Fruit fly (Drosophila melanogaster) whole organism, wandering third instar larva: ENCODE measurements around the gene mRpL27.

ENCODE experiments used
- Abd-B ChIP-seq: fragments of >200 bp; optimal IDR thresholded peaks from 2 replicates; lab custom pipeline; 2017; ENCODE audit warnings: missing biosample characterization, missing genetic modification characterization
- CG32264 ChIP-seq: fragments of 200-800 bp; sonication (Bioruptor generic); optimal IDR thresholded peaks from 2 replicates; lab custom pipeline; 2016; ENCODE audit warnings: missing biosample characterization, missing genetic modification characterization
- CG9705 ChIP-seq: fragments of 200-800 bp; sonication (Bioruptor generic); optimal IDR thresholded peaks from 2 replicates; lab custom pipeline; 2018; ENCODE audit warnings: missing biosample characterization, mild to moderate bottlenecking, missing genetic modification characterization
- CrebA ChIP-seq: fragments of 200-800 bp; sonication (Bioruptor generic); optimal IDR thresholded peaks from 2 replicates; lab custom pipeline; 2016; ENCODE audit warnings: missing biosample characterization, mild to moderate bottlenecking, missing genetic modification characterization, borderline replicate concordance
- Dfd ChIP-seq: fragments of >200 bp; optimal IDR thresholded peaks from 2 replicates; lab custom pipeline; 2017; ENCODE audit warnings: missing biosample characterization, missing genetic modification characterization
- Dif ChIP-seq: fragments of 200-275, 200-300 bp; sonication (Bioruptor generic); optimal IDR thresholded peaks from 2 replicates; lab custom pipeline; 2018; ENCODE audit warnings: missing biosample characterization, missing genetic modification characterization; ENCODE audit not compliant: partially characterized antibody
- GATAd ChIP-seq: sonication (Bioruptor generic); optimal IDR thresholded peaks from 2 replicates; lab custom pipeline; 2016; ENCODE audit warnings: missing biosample characterization, missing genetic modification characterization
- HLH106 ChIP-seq: fragments of 200-800 bp; optimal IDR thresholded peaks from 3 replicates; lab custom pipeline; 2019; ENCODE audit warnings: missing biosample characterization, mild to moderate bottlenecking, missing genetic modification characterization, moderate library complexity
- Hnf4 ChIP-seq: fragments of 200-800 bp; sonication (Bioruptor generic); optimal IDR thresholded peaks from 2 replicates; lab custom pipeline; 2016; ENCODE audit warnings: missing biosample characterization, mild to moderate bottlenecking, missing genetic modification characterization
- Hr78 ChIP-seq: fragments of >200 bp; optimal IDR thresholded peaks from 2 replicates; lab custom pipeline; 2017; ENCODE audit warnings: missing biosample characterization, missing genetic modification characterization
- Hr83 ChIP-seq: fragments of 200-300 bp; sonication (Bioruptor generic); optimal IDR thresholded peaks from 2 replicates; lab custom pipeline; 2016; ENCODE audit warnings: missing biosample characterization, mild to moderate bottlenecking, missing genetic modification characterization, moderate library complexity; ENCODE audit not compliant: poor library complexity, severe bottlenecking
- Jra ChIP-seq: sonication (Bioruptor generic); optimal IDR thresholded peaks from 2 replicates; lab custom pipeline; 2016; ENCODE audit warnings: missing biosample characterization, missing genetic modification characterization
- Mio ChIP-seq: sonication (Bioruptor generic); optimal IDR thresholded peaks from 2 replicates; lab custom pipeline; 2016; ENCODE audit warnings: missing biosample characterization, missing genetic modification characterization
- Myc ChIP-seq: fragments of >200 bp; optimal IDR thresholded peaks from 2 replicates; lab custom pipeline; 2017
- N ChIP-seq: fragments of >200 bp; optimal IDR thresholded peaks from 2 replicates; lab custom pipeline; 2018; ENCODE audit warnings: missing biosample characterization, missing external identifiers, missing genetic modification characterization
- OdsH ChIP-seq: fragments of 200-800 bp; sonication (Bioruptor generic); optimal IDR thresholded peaks from 2 replicates; lab custom pipeline; 2016; ENCODE audit warnings: missing biosample characterization, mild to moderate bottlenecking, missing genetic modification characterization
- Rel ChIP-seq, 2 experiments: fragments of 200-800 bp; sonication (Bioruptor generic) in 1 of 2; optimal IDR thresholded peaks; 2 replicates in 1 of 2; 3 replicates in 1 of 2; lab custom pipeline; 2016 to 2019; ENCODE audit warnings: mild to moderate bottlenecking in 2 of 2, missing biosample characterization in 2 of 2, missing genetic modification characterization in 2 of 2, moderate library complexity in 1 of 2
- Sp1 ChIP-seq: fragments of 200-800 bp; sonication (Bioruptor generic); optimal IDR thresholded peaks from 3 replicates; lab custom pipeline; 2019; ENCODE audit warnings: missing biosample characterization, mild to moderate bottlenecking, missing genetic modification characterization, moderate library complexity
- Vsx2 ChIP-seq: fragments of 200-300, 225-300 bp; sonication (Bioruptor generic); optimal IDR thresholded peaks from 2 replicates; lab custom pipeline; 2018; ENCODE audit warnings: missing biosample characterization, missing genetic modification characterization; ENCODE audit not compliant: partially characterized antibody
- br ChIP-seq: fragments of 200-800 bp; sonication (Bioruptor generic); optimal IDR thresholded peaks from 2 replicates; lab custom pipeline; 2016; ENCODE audit warnings: missing biosample characterization, missing genetic modification characterization
- brk ChIP-seq: fragments of 200-800 bp; sonication (Bioruptor generic); optimal IDR thresholded peaks from 2 replicates; lab custom pipeline; 2016; ENCODE audit warnings: missing biosample characterization, mild to moderate bottlenecking, missing genetic modification characterization
- dl ChIP-seq, 2 experiments: fragments of 175-275, 200-275 bp in 1 of 2; fragments of 200-275 bp in 1 of 2; sonication (Bioruptor generic); optimal IDR thresholded peaks; lab custom pipeline; 2018; ENCODE audit warnings: mild to moderate bottlenecking in 2 of 2, missing biosample characterization in 2 of 2, missing genetic modification characterization in 2 of 2, moderate library complexity in 2 of 2; ENCODE audit not compliant: partially characterized antibody in 2 of 2, insufficient read depth in 1 of 2
- dmrt93B ChIP-seq: fragments of 200-800 bp; sonication (Bioruptor generic); optimal IDR thresholded peaks from 2 replicates; lab custom pipeline; 2018; ENCODE audit warnings: missing biosample characterization, mild to moderate bottlenecking, missing genetic modification characterization
- dsf ChIP-seq: sonication (Bioruptor generic); optimal IDR thresholded peaks from 2 replicates; lab custom pipeline; 2016; ENCODE audit warnings: missing biosample characterization, missing genetic modification characterization, borderline replicate concordance
- ey ChIP-seq: fragments of 200-800 bp; sonication (Bioruptor generic); optimal IDR thresholded peaks from 2 replicates; lab custom pipeline; 2016; ENCODE audit warnings: missing biosample characterization, missing genetic modification characterization
- foxo ChIP-seq, 2 experiments: fragments of 200-800 bp; sonication (Bioruptor generic); optimal IDR thresholded peaks; 2 replicates in 1 of 2; 3 replicates in 1 of 2; lab custom pipeline; 2016 to 2017; ENCODE audit warnings: missing biosample characterization in 2 of 2, missing genetic modification characterization in 2 of 2
- fru ChIP-seq: fragments of 200-800 bp; sonication (Bioruptor generic); optimal IDR thresholded peaks from 3 replicates; lab custom pipeline; 2016; ENCODE audit warnings: missing biosample characterization, mild to moderate bottlenecking, missing genetic modification characterization
- h ChIP-seq: fragments of 200-800 bp; sonication (Bioruptor generic); optimal IDR thresholded peaks from 3 replicates; lab custom pipeline; 2016; ENCODE audit warnings: missing biosample characterization, mild to moderate bottlenecking, missing genetic modification characterization
- jim ChIP-seq: fragments of 175-275, 200-325 bp; sonication (Bioruptor generic); optimal IDR thresholded peaks from 2 replicates; lab custom pipeline; 2016; ENCODE audit warnings: missing biosample characterization, mild to moderate bottlenecking, missing genetic modification characterization
- lola ChIP-seq: fragments of >200 bp; optimal IDR thresholded peaks from 2 replicates; lab custom pipeline; 2017; ENCODE audit warnings: missing biosample characterization, missing genetic modification characterization
- pan ChIP-seq: fragments of >200 bp; optimal IDR thresholded peaks from 2 replicates; lab custom pipeline; 2017
- psq ChIP-seq: fragments of 200-800 bp; sonication (Bioruptor generic); optimal IDR thresholded peaks from 3 replicates; lab custom pipeline; 2017; ENCODE audit warnings: missing biosample characterization, mild to moderate bottlenecking, missing genetic modification characterization, moderate library complexity
- rgr ChIP-seq: fragments of 200-800 bp; sonication (Bioruptor generic); optimal IDR thresholded peaks from 3 replicates; lab custom pipeline; 2016; ENCODE audit warnings: missing biosample characterization, mild to moderate bottlenecking, missing genetic modification characterization
- sage ChIP-seq: fragments of 200-800 bp; sonication (Bioruptor generic); optimal IDR thresholded peaks from 2 replicates; lab custom pipeline; 2016; ENCODE audit warnings: missing biosample characterization, mild to moderate bottlenecking, missing genetic modification characterization
- sv ChIP-seq: fragments of 200-800 bp; sonication (Bioruptor generic); optimal IDR thresholded peaks from 3 replicates; lab custom pipeline; 2016; ENCODE audit warnings: missing biosample characterization, missing genetic modification characterization
- tai ChIP-seq: sonication (Bioruptor generic); optimal IDR thresholded peaks from 2 replicates; lab custom pipeline; 2016; ENCODE audit warnings: missing biosample characterization, missing genetic modification characterization
- usp ChIP-seq: fragments of >200 bp; optimal IDR thresholded peaks from 2 replicates; lab custom pipeline; 2017; ENCODE audit warnings: missing biosample characterization, missing genetic modification characterization
- woc ChIP-seq: sonication (Bioruptor generic); optimal IDR thresholded peaks from 2 replicates; lab custom pipeline; 2016; ENCODE audit warnings: missing biosample characterization, mild to moderate bottlenecking, missing genetic modification characterization

The mRpL27 gene

dm6 chr2L:4454009-4454689 lies 5.3 kb downstream of the mRpL27 start, which contains the start of the genes Secp43 and ND-B8:
Secp43 (minus strand) TSS chr2L:4454453.
ND-B8 (plus strand) TSS chr2L:4454626.
- TF ChIP-seq Myc (lab: Kevin White, UChicago) (peak; percentile 49), jim (GFP tag; lab: Kevin White, UChicago) (no peak), rgr (GFP tag; lab: Kevin White, UChicago) (peak; percentile 15)

DNA sequence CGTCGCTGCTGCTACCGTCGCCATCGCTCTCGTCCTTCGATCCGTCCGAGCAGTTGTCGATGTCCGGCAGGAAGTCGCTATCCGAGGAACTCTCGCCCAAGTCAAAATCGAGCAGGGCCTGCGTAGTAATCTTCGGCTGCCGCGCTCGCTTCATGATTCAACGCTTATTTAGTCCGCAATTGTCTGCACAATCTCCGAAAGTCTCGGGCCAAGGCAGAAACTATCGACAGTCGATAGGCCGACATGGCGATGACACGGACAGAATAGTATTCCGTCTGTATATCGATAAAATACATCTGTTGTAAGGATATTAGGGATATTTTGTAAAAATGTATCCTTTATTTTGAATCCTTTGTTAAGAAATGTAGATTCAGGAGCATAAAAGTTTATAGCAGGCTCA lies 6.6 kb downstream of the mRpL27 start, which contains the start of gene CG15439:
TSS of gene CG15439 (minus strand) at position 241 of the 400 bp plus-strand sequence.
- TF ChIP-seq dmrt93B (GFP tag; lab: Kevin White, UChicago) (no peak), fru (GFP tag; lab: Kevin White, UChicago) (no peak), jim (GFP tag; lab: Kevin White, UChicago) (no peak), Jra (GFP tag; lab: Kevin White, UChicago) (no peak), dl (GFP tag; optimal IDR thresholded peaks at IDR 0.05; lab: Kevin White, UChicago; ENCODE audit: insufficient read depth in 1 of 2, partially characterized antibody in 2 of 2) (no peak), sage (GFP tag; lab: Kevin White, UChicago) (no peak), Abd-B (GFP tag; lab: Kevin White, UChicago) (no peak), tai (GFP tag; lab: Kevin White, UChicago) (no peak), rgr (GFP tag; lab: Kevin White, UChicago) (no peak), brk (GFP tag; lab: Kevin White, UChicago) (no peak), Hr78 (GFP tag; lab: Kevin White, UChicago) (no peak), CG9705 (GFP tag; lab: Kevin White, UChicago) (no peak), Sp1 (GFP tag; lab: Kevin White, UChicago) (no peak), CG32264 (no peak), Vsx2 (GFP tag; lab: Kevin White, UChicago) (no peak), dsf (GFP tag; lab: Kevin White, UChicago) (no peak), CrebA (GFP tag; lab: Kevin White, UChicago) (no peak), Hnf4 (GFP tag; lab: Kevin White, UChicago) (no peak)

dm6 chr2L:4448582-4449016 lies 10.8 kb downstream of the mRpL27 start, which contains the start of gene MFS18:
MFS18 (minus strand) TSS chr2L:4448635.
- TF ChIP-seq Abd-B (GFP tag; lab: Kevin White, UChicago): no peak
- peak; percentile 39 for TF ChIP-seq Rel (GFP tag; optimal IDR thresholded peaks at IDR 0.05; lab: Kevin White, UChicago)
- TF ChIP-seq Rel (tag; optimal IDR thresholded peaks at IDR 0.05; lab: Kevin White, UChicago): peak; percentile 60
- TF ChIP-seq woc: peak; percentile 87
- peak; percentile 87 for TF ChIP-seq ey (GFP tag; lab: Kevin White, UChicago)
- no peak for TF ChIP-seq dl (GFP tag; optimal IDR thresholded peaks at IDR 0.05; lab: Kevin White, UChicago; ENCODE audit: insufficient read depth in 1 of 2, partially characterized antibody in 2 of 2)
- TF ChIP-seq Dfd (GFP tag; lab: Kevin White, UChicago): no peak
- no peak for TF ChIP-seq usp
- TF ChIP-seq pan (lab: Kevin White, UChicago): no peak
- TF ChIP-seq N (GFP tag; lab: Kevin White, UChicago): no peak
- peak; percentile 77 for TF ChIP-seq GATAd
- peak; percentile 77 for TF ChIP-seq Myc (lab: Kevin White, UChicago)
- TF ChIP-seq OdsH (GFP tag; lab: Kevin White, UChicago): peak; percentile 97
- peak; percentile 96 for TF ChIP-seq h (GFP tag; lab: Kevin White, UChicago)
- peak; percentile 50 for TF ChIP-seq Hr83 (GFP tag; lab: Kevin White, UChicago)
- peak; percentile 97 for TF ChIP-seq HLH106 (tag; lab: Kevin White, UChicago)
- TF ChIP-seq jim (GFP tag; lab: Kevin White, UChicago): no peak
- TF ChIP-seq Vsx2 (GFP tag; lab: Kevin White, UChicago): no peak
- TF ChIP-seq Dif: no peak
- peak; percentile 87 for TF ChIP-seq br (GFP tag; lab: Kevin White, UChicago)
- peak; percentile 79 for TF ChIP-seq CG32264
- TF ChIP-seq dsf (GFP tag; lab: Kevin White, UChicago): peak; percentile 89
- no peak for TF ChIP-seq Hr78 (GFP tag; lab: Kevin White, UChicago)
- TF ChIP-seq CrebA (GFP tag; lab: Kevin White, UChicago): no peak
- no peak for TF ChIP-seq tai (GFP tag; lab: Kevin White, UChicago)
- peak; percentile 97 for TF ChIP-seq sv (GFP tag; lab: Kevin White, UChicago)
- TF ChIP-seq lola: no peak
- no peak for TF ChIP-seq Hnf4 (GFP tag; lab: Kevin White, UChicago)
- TF ChIP-seq psq: peak; percentile 95
- no peak for TF ChIP-seq Jra (GFP tag; lab: Kevin White, UChicago)
- TF ChIP-seq Mio (GFP tag; lab: Kevin White, UChicago): no peak
- TF ChIP-seq brk (GFP tag; lab: Kevin White, UChicago): no peak
- peak; percentile 96 for TF ChIP-seq rgr (GFP tag; lab: Kevin White, UChicago)
- TF ChIP-seq CG9705 (GFP tag; lab: Kevin White, UChicago): peak; percentile 87
- TF ChIP-seq foxo (GFP tag; optimal IDR thresholded peaks at IDR 0.05; lab: Kevin White, UChicago): peak; percentile 56 to 96
- peak; percentile 92 for TF ChIP-seq fru (GFP tag; lab: Kevin White, UChicago)
- TF ChIP-seq sage (GFP tag; lab: Kevin White, UChicago): peak; percentile 95
- TF ChIP-seq Sp1 (GFP tag; lab: Kevin White, UChicago): peak; percentile 94
- peak; percentile 97 for TF ChIP-seq dmrt93B (GFP tag; lab: Kevin White, UChicago)
- TF ChIP-seq, all 38 proteins: peak for 21
